Fruit fly (Drosophila melanogaster): Measurements from ENCODE around the gene Osi19.

The Osi19 gene

dm6 chr3R:6334906-6335433 is at the start of gene Osi19:
TSS of gene Osi19 (plus strand) at chr3R:6335362.
- TF ChIP-seq Hr83 (GFP tag; optimal IDR thresholded peaks at IDR 0.05; ENCODE audit: poor library complexity, severe bottlenecking) (no peak), usp (GFP tag; optimal IDR thresholded peaks at IDR 0.05) (no peak), Sp1 (GFP tag; optimal IDR thresholded peaks at IDR 0.05) (no peak), psq (GFP tag; optimal IDR thresholded peaks at IDR 0.05) (no peak), Hr78 (GFP tag; optimal IDR thresholded peaks at IDR 0.05) (no peak), fru (GFP tag; optimal IDR thresholded peaks at IDR 0.05) (no peak), OdsH (GFP tag; optimal IDR thresholded peaks at IDR 0.05) (no peak), GATAd (GFP tag; optimal IDR thresholded peaks at IDR 0.05) (no peak)

dm6 chr3R:6287433-6287832 is 47.7 kb upstream of the Osi19 start, which contains the start of gene CG15594:
TSS of gene CG15594 (plus strand) at chr3R:6287733.
- TF ChIP-seq Vsx2 (GFP tag; optimal IDR thresholded peaks at IDR 0.05; ENCODE audit: partially characterized antibody) = no peak
- TF ChIP-seq psq (GFP tag; optimal IDR thresholded peaks at IDR 0.05) = no peak
- TF ChIP-seq ey (GFP tag; optimal IDR thresholded peaks at IDR 0.05) = no peak
- no peak for TF ChIP-seq h (GFP tag; optimal IDR thresholded peaks at IDR 0.05)
- TF ChIP-seq Jra (GFP tag; optimal IDR thresholded peaks at IDR 0.05) = no peak
- no peak for TF ChIP-seq fru (GFP tag; optimal IDR thresholded peaks at IDR 0.05)
- no peak for TF ChIP-seq Hnf4 (GFP tag; optimal IDR thresholded peaks at IDR 0.05)
- no peak for TF ChIP-seq dmrt93B (GFP tag; optimal IDR thresholded peaks at IDR 0.05)
- no peak for TF ChIP-seq Rel (GFP tag; optimal IDR thresholded peaks at IDR 0.05)
- TF ChIP-seq Rel (tag; optimal IDR thresholded peaks at IDR 0.05) = no peak
- no peak for TF ChIP-seq Abd-B (GFP tag; optimal IDR thresholded peaks at IDR 0.05)
- TF ChIP-seq OdsH (GFP tag; optimal IDR thresholded peaks at IDR 0.05) = no peak
- no peak for TF ChIP-seq sv (GFP tag; optimal IDR thresholded peaks at IDR 0.05)
- TF ChIP-seq HLH106 (tag; optimal IDR thresholded peaks at IDR 0.05) = no peak
- TF ChIP-seq sage (GFP tag; optimal IDR thresholded peaks at IDR 0.05) = no peak
- TF ChIP-seq dsf (GFP tag; optimal IDR thresholded peaks at IDR 0.05; ENCODE audit: borderline replicate concordance) = no peak
- no peak for TF ChIP-seq dl (GFP tag; optimal IDR thresholded peaks at IDR 0.05; ENCODE audit: insufficient read depth in 1 of 2, partially characterized antibody in 2 of 2)

- TF ChIP-seq dmrt93B (GFP tag; optimal IDR thresholded peaks at IDR 0.05) = no peak
- TF ChIP-seq tai (GFP tag; optimal IDR thresholded peaks at IDR 0.05) = no peak
- TF ChIP-seq Abd-B (GFP tag; optimal IDR thresholded peaks at IDR 0.05) = no peak
- TF ChIP-seq OdsH (GFP tag; optimal IDR thresholded peaks at IDR 0.05) = no peak
- TF ChIP-seq ey (GFP tag; optimal IDR thresholded peaks at IDR 0.05) = no peak
- no peak for TF ChIP-seq sage (GFP tag; optimal IDR thresholded peaks at IDR 0.05)
- TF ChIP-seq Mio (GFP tag; optimal IDR thresholded peaks at IDR 0.05) = no peak
- TF ChIP-seq CrebA (GFP tag; optimal IDR thresholded peaks at IDR 0.05; ENCODE audit: borderline replicate concordance) = no peak
- TF ChIP-seq psq (GFP tag; optimal IDR thresholded peaks at IDR 0.05) = no peak
- no peak for TF ChIP-seq pan (optimal IDR thresholded peaks at IDR 0.05)
- TF ChIP-seq h (GFP tag; optimal IDR thresholded peaks at IDR 0.05) = no peak
- no peak for TF ChIP-seq GATAd (GFP tag; optimal IDR thresholded peaks at IDR 0.05)
- no peak for TF ChIP-seq Myc (optimal IDR thresholded peaks at IDR 0.05)
- no peak for TF ChIP-seq Dif (GFP tag; optimal IDR thresholded peaks at IDR 0.05; ENCODE audit: partially characterized antibody)
- no peak for TF ChIP-seq N (GFP tag; optimal IDR thresholded peaks at IDR 0.05)
- no peak for TF ChIP-seq Vsx2 (GFP tag; optimal IDR thresholded peaks at IDR 0.05; ENCODE audit: partially characterized antibody)
- TF ChIP-seq fru (GFP tag; optimal IDR thresholded peaks at IDR 0.05) = no peak
- TF ChIP-seq jim (GFP tag; optimal IDR thresholded peaks at IDR 0.05) = no peak
- TF ChIP-seq Dfd (GFP tag; optimal IDR thresholded peaks at IDR 0.05) = no peak
- no peak for TF ChIP-seq CG9705 (GFP tag; optimal IDR thresholded peaks at IDR 0.05)
Measured at dm6 chr3R:6290289-6290688, 44.9 kb upstream of the Osi19 start.

- TF ChIP-seq psq (GFP tag; optimal IDR thresholded peaks at IDR 0.05) (no peak), Dfd (GFP tag; optimal IDR thresholded peaks at IDR 0.05) (no peak)
Measured at dm6 chr3R:6291437-6291836, 43.7 kb upstream of the Osi19 start, which contains the start of gene Osi13. TSS of gene Osi13 (plus strand) at chr3R:6291737.

- TF ChIP-seq Dfd (GFP tag; optimal IDR thresholded peaks at IDR 0.05) (no peak), Jra (GFP tag; optimal IDR thresholded peaks at IDR 0.05) (no peak), HLH106 (tag; optimal IDR thresholded peaks at IDR 0.05) (no peak), Hr78 (GFP tag; optimal IDR thresholded peaks at IDR 0.05) (no peak), usp (GFP tag; optimal IDR thresholded peaks at IDR 0.05) (no peak), sv (GFP tag; optimal IDR thresholded peaks at IDR 0.05) (no peak), rgr (GFP tag; optimal IDR thresholded peaks at IDR 0.05) (no peak), fru (GFP tag; optimal IDR thresholded peaks at IDR 0.05) (no peak), sage (GFP tag; optimal IDR thresholded peaks at IDR 0.05) (no peak), Hr83 (GFP tag; optimal IDR thresholded peaks at IDR 0.05; ENCODE audit: poor library complexity, severe bottlenecking) (no peak), Mio (GFP tag; optimal IDR thresholded peaks at IDR 0.05) (no peak), GATAd (GFP tag; optimal IDR thresholded peaks at IDR 0.05) (no peak)
Measured at dm6 chr3R:6294046-6294445, 41.1 kb upstream of the Osi19 start.

Measured in whole organism, wandering third instar larva.